Fruit fly (Drosophila melanogaster): ENCODE results near the gene dpr19.
A peak's percentile ranks its signal among the peaks of the same experiment; 100 is the strongest.

The dpr19 gene

dm6 chr2L:10341405-10341804 is 34.6 kb upstream of the dpr19 start, which contains the start of gene CG31715 (continued):
- 0 out of 2 replicates have a peak, but pooled peaks have one; percentile 19 for TF ChIP-seq Atf6 (GFP tag; IDR thresholded peaks at IDR 0.05)
- TF ChIP-seq ara (GFP tag; IDR thresholded peaks at IDR 0.05) = no peak
- TF ChIP-seq CG8290 (GFP tag; optimal IDR thresholded peaks at IDR 0.05) = peak; percentile 19
- peak in 1 of 2 experiments; percentile 40 for TF ChIP-seq CG8290 (tag; optimal IDR thresholded peaks at IDR 0.05)
- TF ChIP-seq CG30403 (GFP tag; optimal IDR thresholded peaks at IDR 0.05) = peak; percentile 16
- TF ChIP-seq Scr (GFP tag; IDR thresholded peaks at IDR 0.05; ENCODE audit: partially characterized antibody) = peak; percentile 51
- TF ChIP-seq CG15269 (tag; optimal IDR thresholded peaks at IDR 0.05) = no peak
- TF ChIP-seq ttk (GFP tag; IDR thresholded peaks at IDR 0.05) = no peak
- TF ChIP-seq CG10462 (GFP tag; optimal IDR thresholded peaks at IDR 0.05) = peak; percentile 4
- TF ChIP-seq Dref (GFP tag; IDR thresholded peaks at IDR 0.05) = peak; percentile 57
- TF ChIP-seq CG2120 (GFP tag; optimal IDR thresholded peaks at IDR 0.05) = peak; percentile 23
- TF ChIP-seq wek (GFP tag; optimal IDR thresholded peaks at IDR 0.05) = no peak
- TF ChIP-seq Bgb (GFP tag; IDR thresholded peaks at IDR 0.05; ENCODE audit: partially characterized antibody) = peak; percentile 41; the same call in 1 of the 2 replicates
- peak; percentile 29; the same call in 1 of the 2 replicates for TF ChIP-seq inv (GFP tag; IDR thresholded peaks at IDR 0.05; ENCODE audit: partially characterized antibody)
- TF ChIP-seq CG9797 (GFP tag; optimal IDR thresholded peaks at IDR 0.05) = no peak
- TF ChIP-seq CG12155 (GFP tag; optimal IDR thresholded peaks at IDR 0.05) = no peak
- TF ChIP-seq Dbx (GFP tag; IDR thresholded peaks at IDR 0.05) = peak; percentile 62; the same call in 1 of the 3 replicates
- peak; percentile 38 for TF ChIP-seq grau (tag; optimal IDR thresholded peaks at IDR 0.05)
- peak; percentile 98 for TF ChIP-seq CG7745 (tag; optimal IDR thresholded peaks at IDR 0.05)
- no peak for TF ChIP-seq CG11695 (GFP tag; IDR thresholded peaks at IDR 0.05)
- peak; percentile 45; the same call in 1 of the 2 replicates for TF ChIP-seq unc-4 (GFP tag; IDR thresholded peaks at IDR 0.05; ENCODE audit: partially characterized antibody)
- TF ChIP-seq hbn (GFP tag; IDR thresholded peaks at IDR 0.05; ENCODE audit: partially characterized antibody) = peak; percentile 42; the same call in 1 of the 2 replicates
- peak; percentile 78 for TF ChIP-seq CG30020 (tag; optimal IDR thresholded peaks at IDR 0.05)
- no peak for TF ChIP-seq btn (GFP tag; optimal IDR thresholded peaks at IDR 0.05)
- peak; percentile 23 for TF ChIP-seq CG14710 (tag; optimal IDR thresholded peaks at IDR 0.05)
- peak; percentile 64 for TF ChIP-seq Dll (GFP tag; IDR thresholded peaks at IDR 0.05; ENCODE audit: partially characterized antibody)
- TF ChIP-seq ase (GFP tag; IDR thresholded peaks at IDR 0.05) = no peak
- peak; percentile 0 for TF ChIP-seq CoRest (tag; optimal IDR thresholded peaks at IDR 0.05)
- TF ChIP-seq oc (tag; optimal IDR thresholded peaks at IDR 0.05) = no peak
- TF ChIP-seq Sry-β (GFP tag; optimal IDR thresholded peaks at IDR 0.05) = no peak
- peak; percentile 48; the same call in 1 of the 2 replicates for TF ChIP-seq vvl (GFP tag; IDR thresholded peaks at IDR 0.05)
- TF ChIP-seq gem (tag; optimal IDR thresholded peaks at IDR 0.05) = peak; percentile 64
- no peak for TF ChIP-seq CG5953 (GFP tag; IDR thresholded peaks at IDR 0.05)
- peak; percentile 18 for TF ChIP-seq gsb-n (tag; optimal IDR thresholded peaks at IDR 0.05)
- no peak for TF ChIP-seq CG6654 (GFP tag; optimal IDR thresholded peaks at IDR 0.05)
- TF ChIP-seq lilli (GFP tag; optimal IDR thresholded peaks at IDR 0.05) = peak; percentile 24
- peak; percentile 34 for TF ChIP-seq gfzf (GFP tag; optimal IDR thresholded peaks at IDR 0.05)
- TF ChIP-seq CG12391 (tag; optimal IDR thresholded peaks at IDR 0.05) = peak; percentile 54
- TF ChIP-seq CG13894 (tag; optimal IDR thresholded peaks at IDR 0.05) = peak; percentile 27
- peak; percentile 30 for TF ChIP-seq CG13424 (tag; optimal IDR thresholded peaks at IDR 0.05)
- peak; percentile 73 for TF ChIP-seq Sry-δ (GFP tag; optimal IDR thresholded peaks at IDR 0.05)
- TF ChIP-seq unpg (GFP tag; optimal IDR thresholded peaks at IDR 0.05) = peak; percentile 40
- TF ChIP-seq D19A (tag; optimal IDR thresholded peaks at IDR 0.05) = peak; percentile 8
- TF ChIP-seq CG13123 (GFP tag; optimal IDR thresholded peaks at IDR 0.05) = no peak
- peak; percentile 42 for TF ChIP-seq pzg (GFP tag; optimal IDR thresholded peaks at IDR 0.05)
- peak; percentile 19 for TF ChIP-seq B-H2 (GFP tag; optimal IDR thresholded peaks at IDR 0.05)
- TF ChIP-seq CG8924 (tag; optimal IDR thresholded peaks at IDR 0.05) = peak; percentile 39
- TF ChIP-seq crp (GFP tag; optimal IDR thresholded peaks at IDR 0.05) = peak in 1 of 2 experiments; percentile 56
- TF ChIP-seq CG11723 (GFP tag; optimal IDR thresholded peaks at IDR 0.05) = no peak
